Worm (Caenorhabditis elegans) whole organism, L4/young adult: ENCODE results near the gene F42A10.5.

Experiments
- W03F9.2 ChIP-seq: fragments of 150-350 bp; optimal IDR thresholded peaks from 2 replicates; lab custom pipeline; 2014; ENCODE audit warnings: missing biosample characterization, missing genetic modification characterization
- dao-5 ChIP-seq: sonication (generic microtip); optimal IDR thresholded peaks from 2 replicates; lab custom pipeline; 2016; ENCODE audit warnings: missing genotype, missing genetic modification characterization, moderate library complexity, missing compliant biosample characterization
- him-1 ChIP-seq: sonication (generic microtip); optimal IDR thresholded peaks from 2 replicates; lab custom pipeline; 2016; ENCODE audit warnings: missing genotype, missing genetic modification reagents, missing genetic modification characterization, missing compliant biosample characterization

F42A10.5 gene

ce11 chrIII:6145309-6145708, 28.0 kb downstream of the F42A10.5 start:
- TF ChIP-seq dao-5 (tag; lab: Kevin White, UChicago) = no peak
- TF ChIP-seq him-1 = no peak
- TF ChIP-seq W03F9.2 (tag; lab: Kevin White, UChicago) = no peak

- TF ChIP-seq dao-5 (tag; lab: Kevin White, UChicago) (no peak), him-1 (no peak), W03F9.2 (tag; lab: Kevin White, UChicago) (no peak)
Measured at ce11 chrIII:6144390-6144962, 28.8 kb downstream of the F42A10.5 start.

ce11 chrIII:6141532-6141931, 31.7 kb downstream of the F42A10.5 start:
- peak; percentile 10 for TF ChIP-seq him-1
- no peak for TF ChIP-seq dao-5 (tag; lab: Kevin White, UChicago)

- TF ChIP-seq W03F9.2 (tag; lab: Kevin White, UChicago) (no peak), dao-5 (tag; lab: Kevin White, UChicago) (no peak), him-1 (no peak)
Measured at ce11 chrIII:6140818-6141217, 32.5 kb downstream of the F42A10.5 start.

ce11 chrIII:6139932-6140612, 33.2 kb downstream of the F42A10.5 start:
- peak; percentile 65 for TF ChIP-seq him-1
- TF ChIP-seq W03F9.2 (tag; lab: Kevin White, UChicago) = peak; percentile 12
- TF ChIP-seq dao-5 (tag; lab: Kevin White, UChicago) = no peak

ce11 chrIII:6139328-6139727, 33.9 kb downstream of the F42A10.5 start:
- TF ChIP-seq W03F9.2 (tag; lab: Kevin White, UChicago) = no peak
- TF ChIP-seq him-1 = no peak
- TF ChIP-seq dao-5 (tag; lab: Kevin White, UChicago) = no peak

ce11 chrIII:6138457-6138856, 34.8 kb downstream of the F42A10.5 start:
- TF ChIP-seq dao-5 (tag; lab: Kevin White, UChicago) = no peak
- no peak for TF ChIP-seq W03F9.2 (tag; lab: Kevin White, UChicago)
- no peak for TF ChIP-seq him-1

ce11 chrIII:6137431-6137830, 35.8 kb downstream of the F42A10.5 start:
- TF ChIP-seq him-1 (peak; percentile 82), dao-5 (tag; lab: Kevin White, UChicago) (no peak)

ce11 chrIII:6136178-6136577, 37.1 kb downstream of the F42A10.5 start, which contains the start of gene mvk-1:
mvk-1 (minus strand) TSS chrIII:6136278.
- TF ChIP-seq him-1 (no peak), dao-5 (tag; lab: Kevin White, UChicago) (no peak), W03F9.2 (tag; lab: Kevin White, UChicago) (no peak)

- no peak for TF ChIP-seq W03F9.2 (tag; lab: Kevin White, UChicago)
- TF ChIP-seq him-1 = peak; percentile 30
Measured at ce11 chrIII:6135211-6135610, 38.1 kb downstream of the F42A10.5 start.

- no peak for TF ChIP-seq W03F9.2 (tag; lab: Kevin White, UChicago)
- TF ChIP-seq dao-5 (tag; lab: Kevin White, UChicago) = no peak
- no peak for TF ChIP-seq him-1
Measured at ce11 chrIII:6134111-6134510, 39.2 kb downstream of the F42A10.5 start.

- peak; percentile 80 for TF ChIP-seq him-1
Measured at ce11 chrIII:6133389-6133789, 39.9 kb downstream of the F42A10.5 start.

- no peak for TF ChIP-seq W03F9.2 (tag; lab: Kevin White, UChicago)
Measured at ce11 chrIII:6132068-6132467, 41.2 kb downstream of the F42A10.5 start.

ce11 chrIII:6123647-6124046, 49.6 kb downstream of the F42A10.5 start:
- no peak for TF ChIP-seq W03F9.2 (tag; lab: Kevin White, UChicago)
- no peak for TF ChIP-seq him-1
- no peak for TF ChIP-seq dao-5 (tag; lab: Kevin White, UChicago)
